Worm (Caenorhabditis elegans): ENCODE measurements around the gene such-1.

Gene such-1

ce11 chrIII:11463726-11464125, 59.8 kb downstream of the such-1 start (continued):
- TF ChIP-seq snu-23 (GFP tag; optimal IDR thresholded peaks at IDR 0.05) (peak; percentile 44), jun-1 (tag; optimal IDR thresholded peaks at IDR 0.05) (no peak), nhr-85 (tag) (peak; percentile 59), nhr-84 (tag; optimal IDR thresholded peaks at IDR 0.05) (no peak), grh-1 (GFP tag; IDR thresholded peaks at IDR 0.05) (no peak), nhr-76 (tag; optimal IDR thresholded peaks at IDR 0.05) (no peak), mab-9 (GFP tag; IDR thresholded peaks at IDR 0.05) (peak; percentile 42; the same call in 1 of the 2 replicates), nhr-47 (tag; optimal IDR thresholded peaks at IDR 0.05) (peak; percentile 46), ets-5 (GFP tag; IDR thresholded peaks at IDR 0.05) (no peak), snpc-4 (tag; optimal IDR thresholded peaks at IDR 0.05) (peak; percentile 98), unc-130 (tag; optimal IDR thresholded peaks at IDR 0.05) (no peak), tbx-2 (tag; optimal IDR thresholded peaks at IDR 0.05) (no peak), lir-3 (tag; optimal IDR thresholded peaks at IDR 0.05; ENCODE audit: poor library complexity) (no peak), hlh-17 (GFP tag; optimal IDR thresholded peaks at IDR 0.05; ENCODE audit: borderline replicate concordance) (no peak), fkh-10 (GFP tag; optimal IDR thresholded peaks at IDR 0.05) (no peak), dpl-1 (GFP tag; optimal IDR thresholded peaks at IDR 0.05) (no peak), vab-15 (tag; optimal IDR thresholded peaks at IDR 0.05) (no peak), aly-2 (tag; optimal IDR thresholded peaks at IDR 0.05) (peak; percentile 3), egl-27 (tag; optimal IDR thresholded peaks at IDR 0.05) (no peak), zip-4 (GFP tag; optimal IDR thresholded peaks at IDR 0.05) (peak; percentile 19), lin-13 (GFP tag; optimal IDR thresholded peaks at IDR 0.05) (peak; percentile 93), elt-3 (tag; optimal IDR thresholded peaks at IDR 0.05) (peak in 1 of 6 experiments; percentile 5), lin-35 (GFP tag; optimal IDR thresholded peaks at IDR 0.05) (peak in 1 of 2 experiments; percentile 43), nhr-11 (tag; optimal IDR thresholded peaks at IDR 0.05) (no peak), lin-15B (tag; optimal IDR thresholded peaks at IDR 0.05) (peak; percentile 10), C34B4.2 (tag; optimal IDR thresholded peaks at IDR 0.05) (no peak)

Data from whole organism, L1 larva.